Fruit fly (Drosophila melanogaster) whole organism, adult: ENCODE measurements around the gene NijC.

Source experiments
- CG11617 ChIP-seq: fragments of 200-800 bp; sonication (Bioruptor generic); optimal IDR thresholded peaks from 2 replicates; lab custom pipeline; 2017; ENCODE audit warnings: mild to moderate bottlenecking, missing biosample characterization, missing genetic modification reagents, missing genetic modification characterization
- CG33017 ChIP-seq: fragments of 200-800 bp; sonication (Bioruptor generic); optimal IDR thresholded peaks from 2 replicates; lab custom pipeline; 2018; ENCODE audit warnings: missing biosample characterization, mild to moderate bottlenecking, missing genetic modification characterization, moderate library complexity
- CG5204 ChIP-seq: fragments of 200-800 bp; sonication (Bioruptor generic); optimal IDR thresholded peaks from 2 replicates; lab custom pipeline; 2016; ENCODE audit warnings: missing biosample characterization, missing genetic modification characterization
- Mnt ChIP-seq: fragments of 200-800 bp; sonication (Bioruptor generic); optimal IDR thresholded peaks from 2 replicates; lab custom pipeline; 2016; ENCODE audit warnings: missing biosample characterization, mild to moderate bottlenecking, missing genetic modification characterization
- cic ChIP-seq: fragments of 200-800 bp; sonication (Bioruptor generic); optimal IDR thresholded peaks from 2 replicates; lab custom pipeline; 2017; ENCODE audit warnings: missing biosample characterization, mild to moderate bottlenecking, missing genetic modification characterization, moderate library complexity
- kay ChIP-seq: fragments of 200-800 bp; sonication (Bioruptor generic); peaks from one replicate; lab custom pipeline; 2016; ENCODE audit warnings: missing biosample characterization, missing genetic modification characterization, borderline replicate concordance
- tj ChIP-seq: fragments of 200-800 bp; sonication (Bioruptor generic); optimal IDR thresholded peaks from 3 replicates; lab custom pipeline; 2017; ENCODE audit warnings: missing biosample characterization, mild to moderate bottlenecking, missing genetic modification characterization, moderate library complexity

DNA sequence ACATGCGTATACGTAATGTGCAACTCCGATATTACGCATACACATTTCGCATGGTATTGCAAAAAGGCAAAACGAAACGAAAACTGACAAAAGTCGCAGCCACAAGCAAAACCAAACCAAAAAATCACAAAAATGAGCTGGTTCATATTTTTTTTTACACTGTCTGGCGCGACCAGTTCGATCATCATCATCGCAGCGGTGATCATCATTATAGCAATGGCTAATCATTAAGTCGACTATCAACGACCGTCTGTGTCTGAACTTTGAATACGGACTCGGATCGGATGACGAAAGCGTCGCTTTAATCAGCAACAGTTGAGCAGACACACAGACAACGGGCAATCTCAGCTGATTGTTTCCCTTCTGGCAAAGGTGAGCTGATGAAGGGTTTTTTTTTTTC lies 22.0 kb downstream of the NijC start:
- peak; percentile 22 for TF ChIP-seq cic (GFP tag; lab: Kevin White, UChicago)
- peak; percentile 72 for TF ChIP-seq tj (GFP tag; lab: Kevin White, UChicago)
- no peak for TF ChIP-seq kay (GFP tag; lab: Kevin White, UChicago)
- no peak for TF ChIP-seq CG5204 (GFP tag; lab: Kevin White, UChicago)
- no peak for TF ChIP-seq CG33017 (tag; lab: Kevin White, UChicago)
- TF ChIP-seq Mnt (GFP tag; lab: Kevin White, UChicago) = no peak
- TF ChIP-seq CG11617 (GFP tag; lab: Kevin White, UChicago) = no peak
